Worm (Caenorhabditis elegans) whole organism, L1 larva: Measurements from ENCODE around the gene C08E3.14.

Experiments
- C04F5.9 ChIP-seq: sonication (generic microtip); optimal IDR thresholded peaks from 2 replicates; lab custom pipeline; 2016; ENCODE audit warnings: missing genetic modification characterization, missing compliant biosample characterization
- ama-1 ChIP-seq: fragments of 150-350 bp; optimal IDR thresholded peaks from 2 replicates; lab custom pipeline; 2014
- blmp-1 ChIP-seq: fragments of 150-350 bp; optimal IDR thresholded peaks from 2 replicates; lab custom pipeline; 2014; ENCODE audit warnings: missing biosample characterization, missing genetic modification characterization
- ceh-8 ChIP-seq: fragments of 200-800 bp; sonication (Bioruptor generic); optimal IDR thresholded peaks from 2 replicates; lab custom pipeline; 2018; ENCODE audit warnings: mild to moderate bottlenecking, missing genetic modification characterization, moderate library complexity, missing compliant biosample characterization
- dsc-1 ChIP-seq: sonication (generic microtip); optimal IDR thresholded peaks from 2 replicates; lab custom pipeline; 2016; ENCODE audit warnings: mild to moderate bottlenecking, missing genetic modification characterization, missing compliant biosample characterization
- efl-1 ChIP-seq, 4 experiments: fragments of 150-350 bp; optimal IDR thresholded peaks in 3 of 4; peaks in 1 of 4; 1 replicate in 1 of 4; 2 replicates in 3 of 4; lab custom pipeline; 2014; ENCODE audit warnings: missing biosample characterization in 2 of 4, missing genetic modification characterization in 2 of 4, missing genetic modification reagents in 2 of 4
- efl-3 ChIP-seq: fragments of 200-800 bp; sonication (Bioruptor generic); optimal IDR thresholded peaks from 2 replicates; lab custom pipeline; 2018; ENCODE audit warnings: mild to moderate bottlenecking, missing genetic modification characterization, missing compliant biosample characterization
- elt-2 ChIP-seq: sonication (generic microtip); optimal IDR thresholded peaks from 2 replicates; lab custom pipeline; 2016; ENCODE audit warnings: missing genetic modification characterization, mild to moderate bottlenecking, inconsistent platforms, missing compliant biosample characterization, missing genetic modification reagents
- mdl-1 ChIP-seq, 2 experiments: fragments of 150-350 bp; optimal IDR thresholded peaks; 2 replicates each; lab custom pipeline; 2014 to 2017; ENCODE audit warnings: missing biosample characterization in 2 of 2, missing genetic modification characterization in 2 of 2, inconsistent platforms in 1 of 2
- nhr-71 ChIP-seq: sonication (generic microtip); optimal IDR thresholded peaks from 2 replicates; lab custom pipeline; 2016; ENCODE audit warnings: mild to moderate bottlenecking, missing genetic modification characterization, moderate library complexity, missing compliant biosample characterization

C08E3.14 gene

ce11 chrII:1670260-1670879 lies 44.6 kb downstream of the C08E3.14 start, which contains the start of gene nhx-6:
Gene nhx-6 (plus strand): TSS chrII:1670829.
- TF ChIP-seq elt-2 = peak; percentile 77
- TF ChIP-seq blmp-1 = no peak
- TF ChIP-seq, all 84 proteins: peak for 1

ce11 chrII:1670985-1671384 lies 45.2 kb downstream of the C08E3.14 start:
- TF ChIP-seq efl-1 (optimal IDR thresholded peaks at IDR 0.05; lab: Kevin White, UChicago) (no peak), efl-1 (GFP tag; optimal IDR thresholded peaks at IDR 0.05 in 1 of 2; lab: Kevin White, UChicago) (peak in 1 of 2 experiments; percentile 23), C04F5.9 (tag; lab: Kevin White, UChicago) (no peak), ama-1 (no peak)

DNA sequence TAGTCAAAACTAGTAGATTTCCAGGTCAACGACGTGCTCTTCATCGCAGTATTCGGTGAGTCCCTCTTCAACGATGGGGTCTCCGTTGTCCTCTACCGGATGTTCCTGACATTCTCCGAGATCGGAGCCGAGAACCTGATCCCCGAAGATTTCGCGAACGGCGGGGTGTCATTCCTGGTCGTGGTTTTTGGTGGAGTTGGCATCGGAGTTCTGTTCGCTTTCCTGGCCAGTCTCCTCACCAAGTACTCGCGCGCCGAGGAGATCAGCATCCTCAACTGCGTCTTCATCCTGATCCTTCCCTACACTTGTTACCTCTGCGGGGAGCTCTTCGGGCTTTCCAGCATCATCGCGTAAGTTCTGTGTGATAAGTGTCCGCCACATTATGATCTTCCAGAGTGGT lies 46.9 kb downstream of the C08E3.14 start:
- TF ChIP-seq dsc-1 (tag; lab: Kevin White, UChicago) = no peak
- TF ChIP-seq ceh-8 (GFP tag; lab: Kevin White, UChicago) = no peak
- no peak for TF ChIP-seq nhr-71 (tag; lab: Kevin White, UChicago)

DNA sequence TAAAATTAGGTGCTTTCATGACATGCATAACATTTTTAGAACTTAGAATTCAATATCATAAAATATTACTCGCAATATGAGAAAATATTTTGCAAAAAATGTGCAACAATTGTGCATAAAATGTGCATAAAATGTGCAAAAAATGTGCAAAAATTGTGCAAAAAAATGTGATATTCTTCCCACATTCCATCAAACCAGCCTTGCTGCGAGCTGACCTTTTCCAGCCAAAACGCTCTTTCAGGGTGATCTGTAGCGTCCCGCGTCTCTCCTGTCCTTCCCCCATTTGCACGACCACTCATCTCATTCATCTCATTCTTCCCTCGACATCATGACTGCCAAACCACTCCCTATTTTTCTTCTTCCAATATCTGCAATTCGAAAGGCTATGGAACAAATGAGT lies 50.3 kb downstream of the C08E3.14 start, which contains the start of gene fbxb-17:
fbxb-17 (plus strand) TSS at position 301 of the 400 bp plus-strand sequence.
- no peak for TF ChIP-seq mdl-1 (tag; optimal IDR thresholded peaks at IDR 0.05; lab: Kevin White, UChicago)
- TF ChIP-seq efl-3 (GFP tag; lab: Kevin White, UChicago) = no peak
